Fruit fly (Drosophila melanogaster): ENCODE results near the gene Sam-S.

DNA sequence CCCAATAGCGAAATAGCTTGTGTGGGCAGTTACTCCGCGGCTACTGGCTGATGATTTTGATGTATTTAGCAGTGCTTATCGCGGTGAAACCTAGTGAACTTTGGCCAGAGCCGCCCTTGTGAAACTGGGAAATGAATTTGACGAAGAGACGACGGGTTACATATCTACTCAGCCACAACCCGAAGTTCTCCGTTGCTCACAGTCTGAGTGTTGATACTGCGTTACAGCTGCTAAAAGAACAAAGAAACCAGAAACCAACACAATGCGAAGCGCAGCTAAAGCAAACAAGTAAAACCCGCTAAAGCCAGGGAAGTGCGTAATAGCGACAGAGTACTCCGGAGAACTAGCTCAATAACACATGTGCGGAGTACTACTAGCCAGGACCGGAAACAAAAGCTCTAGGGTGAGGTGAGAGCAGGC is 21.6 kb downstream of the Sam-S start:
- TF ChIP-seq CG8478 (optimal IDR thresholded peaks at IDR 0.05) (no peak), psq (optimal IDR thresholded peaks at IDR 0.05) (no peak), pan (optimal IDR thresholded peaks at IDR 0.05) (no peak), EcR (GFP tag; optimal IDR thresholded peaks at IDR 0.05) (no peak), Dll (optimal IDR thresholded peaks at IDR 0.05) (no peak)

Data from whole organism.